Worm (Caenorhabditis elegans) whole organism, mixed stage, embryonic: ENCODE measurements around the gene E02C12.19.

ENCODE experiments used
- M03D4.4 ChIP-seq: sonication (generic microtip); optimal IDR thresholded peaks from 2 replicates; lab custom pipeline; 2017; ENCODE audit warnings: mild to moderate bottlenecking, missing genetic modification characterization, missing compliant biosample characterization
- bed-3 ChIP-seq: fragments of 200-800 bp; sonication (Bioruptor generic); optimal IDR thresholded peaks from 3 replicates; lab custom pipeline; 2018; ENCODE audit warnings: mild to moderate bottlenecking, missing genetic modification characterization, moderate library complexity, missing compliant biosample characterization
- blmp-1 ChIP-seq: fragments of 150-350 bp; optimal IDR thresholded peaks from 2 replicates; lab custom pipeline; 2014; ENCODE audit warnings: missing biosample characterization, missing genetic modification characterization
- ceh-39 ChIP-seq: fragments of 150-350 bp; optimal IDR thresholded peaks from 2 replicates; lab custom pipeline; 2014; ENCODE audit warnings: missing biosample characterization, missing genetic modification characterization
- ceh-43 ChIP-seq: fragments of 200-800 bp; sonication (Bioruptor generic); optimal IDR thresholded peaks from 2 replicates; lab custom pipeline; 2018; ENCODE audit warnings: mild to moderate bottlenecking, missing genetic modification characterization, moderate library complexity, missing compliant biosample characterization
- ceh-83 ChIP-seq: fragments of 200-800 bp; sonication (Bioruptor generic); optimal IDR thresholded peaks from 2 replicates; lab custom pipeline; 2018; ENCODE audit warnings: mild to moderate bottlenecking, missing genetic modification characterization, missing compliant biosample characterization
- ces-1 ChIP-seq: fragments of 150-350 bp; optimal IDR thresholded peaks from 2 replicates; lab custom pipeline; 2014; ENCODE audit warnings: missing biosample characterization, missing genetic modification reagents, missing genetic modification characterization
- cnd-1 ChIP-seq: fragments of 200-800 bp; sonication (Bioruptor generic); optimal IDR thresholded peaks from 2 replicates; lab custom pipeline; 2018; ENCODE audit warnings: mild to moderate bottlenecking, missing genetic modification characterization, missing compliant biosample characterization
- drap-1 ChIP-seq: fragments of 200-800 bp; sonication (Bioruptor generic); optimal IDR thresholded peaks from 3 replicates; lab custom pipeline; 2018; ENCODE audit warnings: mild to moderate bottlenecking, missing genetic modification characterization, missing compliant biosample characterization
- elt-1 ChIP-seq: sonication (generic microtip); optimal IDR thresholded peaks from 2 replicates; lab custom pipeline; 2017; ENCODE audit warnings: missing genetic modification characterization, mild to moderate bottlenecking, missing compliant biosample characterization, antibody characterized with exemption, moderate library complexity, borderline replicate concordance; ENCODE audit not compliant: insufficient read depth
- elt-3 ChIP-seq: fragments of 150-350 bp; optimal IDR thresholded peaks from 2 replicates; lab custom pipeline; 2014; ENCODE audit warnings: missing biosample characterization, missing genetic modification characterization
- flh-1 ChIP-seq: fragments of 200-800 bp; sonication (Bioruptor generic); optimal IDR thresholded peaks from 2 replicates; lab custom pipeline; 2018; ENCODE audit warnings: mild to moderate bottlenecking, missing genetic modification characterization, moderate library complexity, missing compliant biosample characterization
- ham-2 ChIP-seq: fragments of 200-800 bp; sonication (Bioruptor generic); optimal IDR thresholded peaks from 2 replicates; lab custom pipeline; 2018; ENCODE audit warnings: mild to moderate bottlenecking, missing genetic modification characterization, missing compliant biosample characterization
- hlh-1 ChIP-seq: fragments of 150-350 bp; optimal IDR thresholded peaks from 2 replicates; lab custom pipeline; 2014; ENCODE audit warnings: missing biosample characterization, missing genetic modification reagents, missing genetic modification characterization
- lin-13 ChIP-seq: fragments of 150-350 bp; optimal IDR thresholded peaks from 2 replicates; lab custom pipeline; 2014; ENCODE audit warnings: missing biosample characterization, missing genetic modification characterization
- lin-32 ChIP-seq: fragments of 200-800 bp; sonication (Bioruptor generic); optimal IDR thresholded peaks from 2 replicates; lab custom pipeline; 2018; ENCODE audit warnings: mild to moderate bottlenecking, missing genetic modification characterization, missing compliant biosample characterization
- lsy-2 ChIP-seq: fragments of 150-350 bp; optimal IDR thresholded peaks from 2 replicates; lab custom pipeline; 2014; ENCODE audit warnings: missing biosample characterization, missing genetic modification characterization
- mab-5 ChIP-seq: fragments of 150-350 bp; optimal IDR thresholded peaks from 2 replicates; lab custom pipeline; 2014; ENCODE audit warnings: missing biosample characterization, missing genetic modification characterization
- mep-1 ChIP-seq: fragments of 150-350 bp; optimal IDR thresholded peaks from 2 replicates; lab custom pipeline; 2017; ENCODE audit warnings: missing biosample characterization, missing genetic modification reagents, missing genetic modification characterization, inconsistent platforms
- mls-2 ChIP-seq: sonication (generic microtip); optimal IDR thresholded peaks from 2 replicates; lab custom pipeline; 2016; ENCODE audit warnings: mild to moderate bottlenecking, missing genetic modification characterization, moderate library complexity, missing compliant biosample characterization
- nhr-12 ChIP-seq: fragments of 150-350 bp; optimal IDR thresholded peaks from 2 replicates; lab custom pipeline; 2014; ENCODE audit warnings: missing biosample characterization, missing genetic modification characterization
- nhr-2 ChIP-seq: fragments of 150-350 bp; optimal IDR thresholded peaks from 2 replicates; lab custom pipeline; 2014; ENCODE audit warnings: missing biosample characterization, missing genetic modification characterization
- nhr-237 ChIP-seq: fragments of 150-350 bp; optimal IDR thresholded peaks from 2 replicates; lab custom pipeline; 2014; ENCODE audit warnings: missing biosample characterization, missing genetic modification characterization
- nhr-28 ChIP-seq: fragments of 150-350 bp; optimal IDR thresholded peaks from 2 replicates; lab custom pipeline; 2014; ENCODE audit warnings: missing biosample characterization, missing genetic modification characterization
- nhr-76 ChIP-seq: sonication (generic microtip); optimal IDR thresholded peaks from 2 replicates; lab custom pipeline; 2017; ENCODE audit warnings: missing biosample characterization, missing genetic modification characterization
- pha-4 ChIP-seq: fragments of 150-350 bp; optimal IDR thresholded peaks from 2 replicates; lab custom pipeline; 2018; ENCODE audit warnings: missing biosample characterization, missing genetic modification reagents, missing genetic modification characterization
- sem-2 ChIP-seq: fragments of 200-800 bp; sonication (Bioruptor generic); optimal IDR thresholded peaks from 2 replicates; lab custom pipeline; 2018; ENCODE audit warnings: mild to moderate bottlenecking, missing genetic modification characterization, missing compliant biosample characterization
- snpc-4 ChIP-seq: fragments of 150-350 bp; optimal IDR thresholded peaks from 2 replicates; lab custom pipeline; 2014; ENCODE audit warnings: missing biosample characterization, missing genetic modification characterization
- sptf-1 ChIP-seq: sonication (generic microtip); optimal IDR thresholded peaks from 2 replicates; lab custom pipeline; 2017; ENCODE audit warnings: mild to moderate bottlenecking, missing genetic modification characterization, moderate library complexity, missing compliant biosample characterization
- tbx-8 ChIP-seq: fragments of 200-800 bp; sonication (Bioruptor generic); optimal IDR thresholded peaks from 2 replicates; lab custom pipeline; 2018; ENCODE audit warnings: mild to moderate bottlenecking, missing genetic modification characterization, moderate library complexity, missing compliant biosample characterization
- unc-120 ChIP-seq: sonication (generic microtip); optimal IDR thresholded peaks from 2 replicates; lab custom pipeline; 2017; ENCODE audit warnings: missing genetic modification characterization, missing compliant biosample characterization; ENCODE audit not compliant: poor library complexity, severe bottlenecking
- unc-39 ChIP-seq: fragments of 150-350 bp; optimal IDR thresholded peaks from 2 replicates; lab custom pipeline; 2014; ENCODE audit warnings: missing biosample characterization, missing genetic modification characterization
- unc-62 ChIP-seq: fragments of 150-350 bp; optimal IDR thresholded peaks from 2 replicates; lab custom pipeline; 2014; ENCODE audit warnings: missing biosample characterization, missing genetic modification reagents, missing genetic modification characterization
- zip-8 ChIP-seq: fragments of 150-350 bp; optimal IDR thresholded peaks from 2 replicates; lab custom pipeline; 2014; ENCODE audit warnings: missing biosample characterization, missing genetic modification characterization
- ztf-11 ChIP-seq: fragments of 150-350 bp; optimal IDR thresholded peaks from 2 replicates; lab custom pipeline; 2014; ENCODE audit warnings: missing biosample characterization, missing genetic modification characterization

Gene E02C12.19

ce11 chrV:9343629-9344624 lies 32.4 kb downstream of the E02C12.19 start, which contains the start of gene tos-1:
Gene tos-1 (minus strand): TSS chrV:9344203.
- TF ChIP-seq pha-4 (tag; lab: Kevin White, UChicago) (peak; percentile 90), lin-32 (peak; percentile 51), hlh-1 (tag; lab: Kevin White, UChicago) (peak; percentile 57), ceh-83 (GFP tag; lab: Kevin White, UChicago) (peak; percentile 82), M03D4.4 (peak; percentile 93), drap-1 (GFP tag; lab: Kevin White, UChicago) (peak; percentile 93), bed-3 (peak; percentile 77), unc-39 (tag; lab: Kevin White, UChicago) (peak; percentile 93), nhr-76 (no peak), blmp-1 (tag; lab: Kevin White, UChicago) (no peak), sptf-1 (tag; lab: Kevin White, UChicago) (peak; percentile 97), nhr-237 (peak; percentile 98), unc-62 (GFP tag; lab: Kevin White, UChicago) (peak; percentile 94), tbx-8 (GFP tag; lab: Kevin White, UChicago) (peak; percentile 45), nhr-2 (peak; percentile 52), unc-120 (peak; percentile 86), lin-13 (tag; lab: Kevin White, UChicago) (peak; percentile 98), cnd-1 (tag; lab: Kevin White, UChicago) (peak; percentile 92), elt-1 (tag; lab: Kevin White, UChicago) (peak; percentile 52), mep-1 (tag; lab: Kevin White, UChicago) (peak; percentile 99), ceh-43 (peak; percentile 92), sem-2 (GFP tag; lab: Kevin White, UChicago) (peak; percentile 69), mls-2 (tag; lab: Kevin White, UChicago) (peak; percentile 96), snpc-4 (tag; lab: Kevin White, UChicago) (no peak), lsy-2 (peak; percentile 89), ham-2 (GFP tag; lab: Kevin White, UChicago) (peak; percentile 96), nhr-28 (tag; lab: Kevin White, UChicago) (peak; percentile 81), ztf-11 (tag; lab: Kevin White, UChicago) (peak; percentile 96), elt-3 (peak; percentile 74), mab-5 (peak; percentile 63), flh-1 (peak; percentile 27), ceh-39 (tag; lab: Kevin White, UChicago) (peak; percentile 100), ces-1 (GFP tag; lab: Kevin White, UChicago) (peak; percentile 92), zip-8 (tag; lab: Kevin White, UChicago) (no peak), nhr-12 (tag; lab: Kevin White, UChicago) (peak; percentile 93)

- TF ChIP-seq nhr-12 (tag; lab: Kevin White, UChicago) (no peak), blmp-1 (tag; lab: Kevin White, UChicago) (no peak), lin-32 (no peak), elt-1 (tag; lab: Kevin White, UChicago) (no peak), ham-2 (GFP tag; lab: Kevin White, UChicago) (no peak)
Observed at ce11 chrV:9342965-9343628, 33.2 kb downstream of the E02C12.19 start.

ce11 chrV:9340318-9340717 lies 36.0 kb downstream of the E02C12.19 start:
- TF ChIP-seq elt-1 (tag; lab: Kevin White, UChicago) (no peak), nhr-76 (no peak), bed-3 (no peak), pha-4 (tag; lab: Kevin White, UChicago) (no peak), ceh-43 (no peak), nhr-28 (tag; lab: Kevin White, UChicago) (no peak), nhr-2 (no peak), sptf-1 (tag; lab: Kevin White, UChicago) (no peak), ztf-11 (tag; lab: Kevin White, UChicago) (no peak), ceh-83 (GFP tag; lab: Kevin White, UChicago) (no peak), zip-8 (tag; lab: Kevin White, UChicago) (no peak), unc-62 (GFP tag; lab: Kevin White, UChicago) (no peak), elt-3 (no peak), blmp-1 (tag; lab: Kevin White, UChicago) (no peak), unc-39 (tag; lab: Kevin White, UChicago) (no peak), mep-1 (tag; lab: Kevin White, UChicago) (no peak)
- TF ChIP-seq, all 35 proteins: peak for 0
